Worm (Caenorhabditis elegans) whole organism, early embryonic: ENCODE measurements around the gene ubxn-5.

Experiments
- ama-1 ChIP-seq: fragments of 150-350 bp; optimal IDR thresholded peaks from 2 replicates; lab custom pipeline; 2014
- ceh-13 ChIP-seq: fragments of 200-800 bp; sonication (Bioruptor generic); optimal IDR thresholded peaks from 2 replicates; lab custom pipeline; 2018; ENCODE audit warnings: mild to moderate bottlenecking, missing genetic modification characterization, missing compliant biosample characterization
- ets-7 ChIP-seq: sonication (generic microtip); optimal IDR thresholded peaks from 2 replicates; lab custom pipeline; 2016; ENCODE audit warnings: missing genotype, missing genetic modification characterization, missing compliant biosample characterization
- flt-1 ChIP-seq: fragments of 200-800 bp; sonication (Bioruptor generic); IDR thresholded peaks from 2 replicates; pipeline ENCODE4 v1.3.6; 2022; ENCODE audit warnings: missing genetic modification characterization, missing compliant biosample characterization
- hmg-4 ChIP-seq: fragments of 200-800 bp; sonication (Bioruptor generic); optimal IDR thresholded peaks from 2 replicates; lab custom pipeline; 2018; ENCODE audit warnings: mild to moderate bottlenecking, missing genetic modification characterization, missing compliant biosample characterization
- scrt-1 ChIP-seq: fragments of 200-800 bp; sonication (Bioruptor generic); IDR thresholded peaks from 2 replicates; pipeline ENCODE4 v1.3.6; 2022; ENCODE audit warnings: missing genetic modification characterization, missing compliant biosample characterization
- tbx-37 ChIP-seq: fragments of 200-800 bp; sonication (Bioruptor generic); conservative IDR thresholded peaks from 2 replicates; pipeline ENCODE4 v1.3.6; 2022; ENCODE audit warnings: missing genetic modification reagents, missing genetic modification characterization, missing compliant biosample characterization
- tra-4 ChIP-seq: sonication (generic microtip); optimal IDR thresholded peaks from 2 replicates; lab custom pipeline; 2017; ENCODE audit warnings: missing genetic modification characterization, missing compliant biosample characterization

DNA sequence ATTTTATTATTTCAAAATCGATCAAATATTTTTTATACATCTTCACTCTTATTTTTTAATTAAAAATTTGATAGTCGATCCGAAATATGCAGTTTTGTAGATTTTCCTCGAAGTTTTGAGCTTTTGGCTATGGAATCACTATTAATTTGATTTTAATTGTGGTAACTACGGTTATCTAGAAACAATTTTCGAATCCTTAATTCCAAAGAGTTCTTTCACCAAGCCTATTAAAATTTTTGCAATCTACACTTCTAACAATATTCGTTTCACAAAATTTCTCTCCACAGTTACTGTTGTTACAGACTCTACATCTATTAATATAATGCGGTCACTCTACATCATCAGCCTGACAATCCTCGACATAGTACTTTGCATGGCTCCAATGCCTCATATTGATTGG, 42.1 kb downstream of the ubxn-5 start, which contains the start of gene R05H5.7:
- TF ChIP-seq hmg-4 (GFP tag; lab: Kevin White, UChicago), result no peak
- TF ChIP-seq ets-7, result no peak
- TF ChIP-seq ceh-13 (GFP tag; lab: Kevin White, UChicago), result no peak
- TF ChIP-seq tbx-37 (GFP tag; lab: Robert Waterston, UW), result no peak
- no peak for TF ChIP-seq flt-1 (GFP tag; lab: Robert Waterston, UW)
- no peak for TF ChIP-seq ama-1
- TF ChIP-seq scrt-1 (GFP tag; lab: Robert Waterston, UW), result no peak
- TF ChIP-seq tra-4, result no peak
